Fruit fly (Drosophila melanogaster) whole organism, embryonic: ENCODE measurements around the gene Esyt2.

ENCODE experiments used
- Atf6 ChIP-seq: fragments of 200-800 bp; sonication (Bioruptor generic); IDR thresholded peaks from 2 replicates; pipeline ENCODE4 v1.3.6; 2022; ENCODE audit warnings: missing biosample characterization, missing genetic modification characterization
- Bdp1 ChIP-seq: fragments of 200-800 bp; sonication (Bioruptor generic); optimal IDR thresholded peaks from 3 replicates; lab custom pipeline; 2016; ENCODE audit warnings: missing biosample characterization, missing genetic modification characterization
- CG10366 ChIP-seq: fragments of 200-800 bp; sonication (Bioruptor generic); IDR thresholded peaks from 2 replicates; pipeline ENCODE4 v1.3.6; 2022; ENCODE audit warnings: missing biosample characterization, missing genetic modification characterization
- CG11093 ChIP-seq: fragments of 200-800 bp; sonication (Bioruptor generic); IDR thresholded peaks from 3 replicates; pipeline ENCODE4 v1.3.6; 2022; ENCODE audit warnings: missing biosample characterization, missing genetic modification characterization
- CG12071 ChIP-seq: fragments of 200-800 bp; sonication (Bioruptor generic); optimal IDR thresholded peaks from 3 replicates; lab custom pipeline; 2018; ENCODE audit warnings: missing biosample characterization, mild to moderate bottlenecking, missing genetic modification characterization
- CG13287 ChIP-seq: fragments of 200-800 bp; sonication (Bioruptor generic); IDR thresholded peaks from 2 replicates; pipeline ENCODE4 v1.3.6; 2022; ENCODE audit warnings: missing biosample characterization, missing genetic modification characterization; ENCODE audit not compliant: partially characterized antibody
- CG15514 ChIP-seq: fragments of 200-800 bp; sonication (Bioruptor generic); optimal IDR thresholded peaks from 3 replicates; lab custom pipeline; 2017; ENCODE audit warnings: missing biosample characterization, missing genetic modification characterization, mild to moderate bottlenecking, moderate library complexity, missing genetic modification reagents
- CG16813 ChIP-seq: fragments of 200-800 bp; sonication (Bioruptor generic); IDR thresholded peaks from 3 replicates; pipeline ENCODE4 v1.3.6; 2022; ENCODE audit warnings: missing biosample characterization, missing genetic modification characterization; ENCODE audit not compliant: partially characterized antibody
- CG17359 ChIP-seq: fragments of 200-800 bp; sonication (Bioruptor generic); optimal IDR thresholded peaks from 3 replicates; lab custom pipeline; 2018; ENCODE audit warnings: missing biosample characterization, mild to moderate bottlenecking, missing genetic modification characterization, moderate library complexity
- CG3163 ChIP-seq: fragments of 200-800 bp; sonication (Bioruptor generic); optimal IDR thresholded peaks from 3 replicates; lab custom pipeline; 2016; ENCODE audit warnings: missing biosample characterization, missing genetic modification characterization
- CG33213 ChIP-seq: fragments of 200-800 bp; sonication (Bioruptor generic); optimal IDR thresholded peaks from 3 replicates; lab custom pipeline; 2016; ENCODE audit warnings: missing biosample characterization, missing genetic modification characterization
- CG4360 ChIP-seq: fragments of 200-800 bp; sonication (Bioruptor generic); IDR thresholded peaks from 2 replicates; pipeline ENCODE4 v1.3.6; 2022; ENCODE audit warnings: missing biosample characterization, missing genetic modification characterization
- CG7372 ChIP-seq: fragments of 200-800 bp; sonication (Bioruptor generic); IDR thresholded peaks from 2 replicates; pipeline ENCODE4 v1.3.6; 2022; ENCODE audit warnings: missing biosample characterization, missing genetic modification characterization
- CG8765 ChIP-seq: fragments of 200-800 bp; sonication (Bioruptor generic); IDR thresholded peaks from 2 replicates; pipeline ENCODE4 v1.3.6; 2022; ENCODE audit warnings: missing biosample characterization, missing genetic modification characterization
- CG8924 ChIP-seq: fragments of 200-800 bp; optimal IDR thresholded peaks from 3 replicates; lab custom pipeline; 2019; ENCODE audit warnings: missing biosample characterization, mild to moderate bottlenecking, missing genetic modification characterization, moderate library complexity
- CG9817 ChIP-seq: fragments of 200-800 bp; sonication (Bioruptor generic); optimal IDR thresholded peaks from 2 replicates; lab custom pipeline; 2018; ENCODE audit warnings: missing biosample characterization, mild to moderate bottlenecking, missing genetic modification characterization, moderate library complexity
- Deaf1 ChIP-seq: fragments of 200-800 bp; optimal IDR thresholded peaks from 3 replicates; lab custom pipeline; 2019; ENCODE audit warnings: missing biosample characterization, mild to moderate bottlenecking, missing genetic modification characterization, moderate library complexity
- Dref ChIP-seq: fragments of 200-800 bp; sonication (Bioruptor generic); IDR thresholded peaks from 2 replicates; pipeline ENCODE4 v1.3.6; 2022; ENCODE audit warnings: missing biosample characterization, missing genetic modification characterization
- Hr3 ChIP-seq: fragments of 200-800 bp; sonication (Bioruptor generic); optimal IDR thresholded peaks from 3 replicates; lab custom pipeline; 2016; ENCODE audit warnings: missing biosample characterization, missing genetic modification characterization
- Jarid2 ChIP-seq: fragments of 200-800 bp; sonication (Bioruptor generic); optimal IDR thresholded peaks from 3 replicates; lab custom pipeline; 2017; ENCODE audit warnings: mild to moderate bottlenecking, missing biosample characterization, missing genetic modification reagents, missing genetic modification characterization
- Mad ChIP-seq: fragments of 200-800 bp; sonication (Bioruptor generic); optimal IDR thresholded peaks from 2 replicates; lab custom pipeline; 2016; ENCODE audit warnings: missing biosample characterization, missing genetic modification characterization
- Scr ChIP-seq: fragments of 200-800 bp; sonication (Bioruptor generic); IDR thresholded peaks from 2 replicates; pipeline ENCODE4 v1.3.6; 2022; ENCODE audit warnings: missing biosample characterization, missing genetic modification characterization; ENCODE audit not compliant: partially characterized antibody
- Sin3A ChIP-seq: fragments of >200 bp; optimal IDR thresholded peaks from 2 replicates; lab custom pipeline; 2018
- Sox100B ChIP-seq: fragments of 200-800 bp; sonication (Bioruptor generic); optimal IDR thresholded peaks from 3 replicates; lab custom pipeline; 2018; ENCODE audit warnings: missing biosample characterization, mild to moderate bottlenecking, missing genetic modification characterization
- Stat92E ChIP-seq, 3 experiments: fragments of >200 bp in 2 of 3; fragments of 200-800 bp in 1 of 3; sonication (Bioruptor generic) in 1 of 3; optimal IDR thresholded peaks; 2 replicates each; lab custom pipeline; 2017 to 2019; ENCODE audit warnings: missing biosample characterization in 3 of 3, missing genetic modification characterization in 3 of 3, mild to moderate bottlenecking in 1 of 3, moderate library complexity in 1 of 3
- Trl ChIP-seq, 3 experiments: fragments of >200 bp in 2 of 3; fragments of 200-800 bp in 1 of 3; sonication (Bioruptor generic) in 1 of 3; optimal IDR thresholded peaks; 2 replicates in 1 of 3; 3 replicates in 2 of 3; lab custom pipeline; 2016 to 2017; ENCODE audit warnings: missing biosample characterization in 1 of 3, missing genetic modification characterization in 1 of 3
- Usf ChIP-seq: fragments of 200-800 bp; sonication (Bioruptor generic); optimal IDR thresholded peaks from 2 replicates; lab custom pipeline; 2017; ENCODE audit warnings: missing genotype, missing biosample characterization, missing genetic modification characterization
- abd-A ChIP-seq: fragments of 200-800 bp; sonication (Bioruptor generic); optimal IDR thresholded peaks from 3 replicates; lab custom pipeline; 2019; ENCODE audit warnings: missing biosample characterization, mild to moderate bottlenecking, missing genetic modification characterization, moderate library complexity
- chif ChIP-seq, 2 experiments: fragments of 200-800 bp; sonication (Bioruptor generic); optimal IDR thresholded peaks; 3 replicates each; lab custom pipeline; 2016; ENCODE audit warnings: missing biosample characterization in 2 of 2, missing genetic modification characterization in 2 of 2
- crol ChIP-seq: fragments of 200-800 bp; sonication (Bioruptor generic); IDR thresholded peaks from 2 replicates; pipeline ENCODE4 v1.3.6; 2022; ENCODE audit warnings: missing biosample characterization, missing genetic modification characterization
- ftz-f1 ChIP-seq: fragments of 200-800 bp; sonication (Bioruptor generic); optimal IDR thresholded peaks from 2 replicates; lab custom pipeline; 2016; ENCODE audit warnings: missing biosample characterization, missing genetic modification characterization
- gem ChIP-seq: fragments of 200-800 bp; sonication (Bioruptor generic); optimal IDR thresholded peaks from 2 replicates; lab custom pipeline; 2019; ENCODE audit warnings: missing biosample characterization, mild to moderate bottlenecking, missing genetic modification characterization, moderate library complexity
- kni ChIP-seq: fragments of 200-800 bp; sonication (Bioruptor generic); optimal IDR thresholded peaks from 3 replicates; lab custom pipeline; 2017; ENCODE audit warnings: mild to moderate bottlenecking, missing biosample characterization, missing genetic modification reagents, missing genetic modification characterization
- knrl ChIP-seq: fragments of 200-800 bp; sonication (Bioruptor generic); IDR thresholded peaks from 3 replicates; pipeline ENCODE4 v1.3.6; 2022; ENCODE audit warnings: missing biosample characterization, missing genetic modification characterization; ENCODE audit not compliant: partially characterized antibody
- lola ChIP-seq, 3 experiments: fragments of >200 bp in 2 of 3; fragments of 200-800 bp in 1 of 3; sonication (Bioruptor generic) in 1 of 3; optimal IDR thresholded peaks; 2 replicates each; lab custom pipeline; 2017 to 2019; ENCODE audit warnings: missing biosample characterization in 3 of 3, missing genetic modification characterization in 3 of 3, mild to moderate bottlenecking in 1 of 3, moderate library complexity in 1 of 3
- luna ChIP-seq: fragments of 200-800 bp; sonication (Bioruptor generic); optimal IDR thresholded peaks from 2 replicates; lab custom pipeline; 2016; ENCODE audit warnings: missing biosample characterization, missing genetic modification characterization
- mld ChIP-seq: fragments of 200-800 bp; sonication (Bioruptor generic); IDR thresholded peaks from 3 replicates; pipeline ENCODE4 v1.3.6; 2022; ENCODE audit warnings: missing biosample characterization, missing genetic modification characterization; ENCODE audit not compliant: partially characterized antibody
- nom ChIP-seq: fragments of 200-800 bp; sonication (Bioruptor generic); optimal IDR thresholded peaks from 2 replicates; lab custom pipeline; 2017; ENCODE audit warnings: missing biosample characterization, missing genetic modification characterization, mild to moderate bottlenecking, moderate library complexity, missing genetic modification reagents
- odd ChIP-seq: fragments of 200-800 bp; sonication (Bioruptor generic); optimal IDR thresholded peaks from 2 replicates; lab custom pipeline; 2017; ENCODE audit warnings: missing biosample characterization, mild to moderate bottlenecking, missing genetic modification characterization
- onecut ChIP-seq: fragments of 200-800 bp; sonication (Bioruptor generic); IDR thresholded peaks from 2 replicates; pipeline ENCODE4 v1.3.6; 2022; ENCODE audit warnings: missing biosample characterization, missing genetic modification characterization
- org-1 ChIP-seq: fragments of 200-800 bp; sonication (Bioruptor generic); optimal IDR thresholded peaks from 2 replicates; lab custom pipeline; 2017; ENCODE audit warnings: missing biosample characterization, missing genetic modification characterization
- otp ChIP-seq: fragments of 200-800 bp; sonication (Bioruptor generic); IDR thresholded peaks from 3 replicates; pipeline ENCODE4, ENCODE4 v1.3.6; 2022; ENCODE audit warnings: missing biosample characterization, missing genetic modification characterization
- prd ChIP-seq, 3 experiments: fragments of >200 bp in 2 of 3; fragments of 200-800 bp in 1 of 3; sonication (Bioruptor generic) in 1 of 3; optimal IDR thresholded peaks in 2 of 3; IDR thresholded peaks in 1 of 3; 2 replicates in 2 of 3; 3 replicates in 1 of 3; pipeline versions ENCODE4 v1.3.6 to Lab custom; 2017 to 2022; ENCODE audit warnings: missing biosample characterization in 1 of 3, missing genetic modification characterization in 1 of 3
- run ChIP-seq: fragments of 200-800 bp; sonication (Bioruptor generic); optimal IDR thresholded peaks from 3 replicates; lab custom pipeline; 2018; ENCODE audit warnings: missing biosample characterization, mild to moderate bottlenecking, missing genetic modification characterization
- sna ChIP-seq: fragments of 200-800 bp; sonication (Bioruptor generic); IDR thresholded peaks from 2 replicates; pipeline ENCODE4 v1.3.6; 2022; ENCODE audit warnings: missing biosample characterization, missing genetic modification characterization; ENCODE audit not compliant: partially characterized antibody
- sqz ChIP-seq: fragments of 200-800 bp; sonication (Bioruptor generic); optimal IDR thresholded peaks from 3 replicates; lab custom pipeline; 2018; ENCODE audit warnings: missing biosample characterization, mild to moderate bottlenecking, missing genetic modification characterization
- tll ChIP-seq, 2 experiments: fragments of 200-800 bp in 1 of 2; fragments of >200 bp in 1 of 2; sonication (Bioruptor generic) in 1 of 2; optimal IDR thresholded peaks; 2 replicates each; lab custom pipeline; 2017 to 2019; ENCODE audit warnings: missing biosample characterization in 2 of 2, missing genetic modification characterization in 2 of 2, mild to moderate bottlenecking in 1 of 2, moderate library complexity in 1 of 2
- vvl ChIP-seq: fragments of 200-800 bp; sonication (Bioruptor generic); IDR thresholded peaks from 2 replicates; pipeline ENCODE4 v1.3.6; 2022; ENCODE audit warnings: missing biosample characterization, missing genetic modification characterization
- zf30C ChIP-seq: fragments of 200-800 bp; sonication (Bioruptor generic); optimal IDR thresholded peaks from 3 replicates; lab custom pipeline; 2018; ENCODE audit warnings: missing biosample characterization, mild to moderate bottlenecking, missing genetic modification characterization

The Esyt2 gene

DNA sequence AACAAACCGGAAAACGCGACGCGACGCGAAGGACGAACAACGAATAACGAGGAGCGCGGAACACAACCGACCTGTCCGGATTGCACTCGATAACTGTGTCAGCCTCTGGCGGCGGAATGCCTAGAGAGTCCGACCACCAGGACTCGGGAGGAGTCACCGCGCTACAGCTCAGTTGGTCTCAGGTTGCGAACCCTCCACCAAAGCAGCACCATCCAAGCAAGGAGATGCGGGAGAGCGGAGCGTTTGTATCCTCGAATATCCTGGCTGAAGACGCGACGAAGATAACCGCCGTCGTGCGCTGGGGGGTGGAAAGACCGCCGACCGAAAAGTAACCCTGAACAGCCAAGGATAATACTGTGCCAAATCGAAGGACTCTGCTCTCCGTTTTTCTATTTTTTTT is 32.8 kb downstream of the Esyt2 start (continued):
- no peak for TF ChIP-seq CG3163 (GFP tag; lab: Kevin White, UChicago)
- peak; percentile 2 to 20 for TF ChIP-seq Trl (optimal IDR thresholded peaks at IDR 0.05; lab: Kevin White, UChicago)
- no peak for TF ChIP-seq Trl (GFP tag; optimal IDR thresholded peaks at IDR 0.05; lab: Kevin White, UChicago)
- no peak for TF ChIP-seq nom (GFP tag; lab: Kevin White, UChicago)
- peak; percentile 47 for TF ChIP-seq abd-A (tag; lab: Kevin White, UChicago)
- no peak for TF ChIP-seq CG13287
- TF ChIP-seq odd, result no peak
- no peak for TF ChIP-seq Mad (GFP tag; lab: Kevin White, UChicago)
- TF ChIP-seq Jarid2 (GFP tag; lab: Kevin White, UChicago), result peak; percentile 37
- no peak for TF ChIP-seq chif (GFP tag; optimal IDR thresholded peaks at IDR 0.05; lab: Kevin White, UChicago)
- TF ChIP-seq zf30C (GFP tag; lab: Kevin White, UChicago), result no peak
- TF ChIP-seq Bdp1 (GFP tag; lab: Kevin White, UChicago), result no peak
- TF ChIP-seq Scr, result no peak
- TF ChIP-seq ftz-f1 (GFP tag; lab: Kevin White, UChicago), result no peak
- TF ChIP-seq Sin3A (lab: Kevin White, UChicago), result no peak
- no peak for TF ChIP-seq Dref (GFP tag; lab: Robert Waterston, UW)
- TF ChIP-seq CG4360, result no peak
- TF ChIP-seq CG33213 (GFP tag; lab: Kevin White, UChicago), result no peak
- TF ChIP-seq CG17359 (tag; lab: Kevin White, UChicago), result peak; percentile 0
- no peak for TF ChIP-seq tll (GFP tag; optimal IDR thresholded peaks at IDR 0.05; lab: Kevin White, UChicago)
- no peak for TF ChIP-seq run
- TF ChIP-seq onecut (GFP tag; lab: Robert Waterston, UW), result 0 out of 2 replicates have a peak, but pooled peaks have one; percentile 26
- no peak for TF ChIP-seq Hr3
- peak; percentile 83 for TF ChIP-seq Deaf1 (tag; lab: Kevin White, UChicago)
- no peak for TF ChIP-seq sqz (GFP tag; lab: Kevin White, UChicago)
- TF ChIP-seq gem, result no peak
- no peak for TF ChIP-seq CG9817 (tag; lab: Kevin White, UChicago)
- no peak for TF ChIP-seq kni
- TF ChIP-seq CG7372 (GFP tag; lab: Robert Waterston, UW), result no peak
- peak; percentile 41; the same call in 1 of the 2 replicates for TF ChIP-seq crol (GFP tag; lab: Robert Waterston, UW)
- peak; percentile 14 for TF ChIP-seq CG12071 (GFP tag; lab: Kevin White, UChicago)
- TF ChIP-seq luna (GFP tag; lab: Kevin White, UChicago), result no peak
- no peak for TF ChIP-seq Usf (GFP tag; lab: Kevin White, UChicago)
- no peak for TF ChIP-seq sna (GFP tag; lab: Robert Waterston, UW)
- no peak for TF ChIP-seq CG8924 (tag; lab: Kevin White, UChicago)
- no peak for TF ChIP-seq Sox100B
- peak; percentile 26; the same call in 1 of the 2 replicates for TF ChIP-seq vvl
- TF ChIP-seq prd (optimal IDR thresholded peaks at IDR 0.05; lab: Kevin White, UChicago), result no peak
- no peak for TF ChIP-seq prd (GFP tag; IDR thresholded peaks at IDR 0.05; lab: Robert Waterston, UW)
- no peak for TF ChIP-seq otp (GFP tag; lab: Robert Waterston, UW)
- no peak for TF ChIP-seq CG8765 (GFP tag; lab: Robert Waterston, UW)
- TF ChIP-seq Stat92E (GFP tag; optimal IDR thresholded peaks at IDR 0.05; lab: Kevin White, UChicago), result no peak
- TF ChIP-seq org-1 (GFP tag; lab: Kevin White, UChicago), result no peak
- TF ChIP-seq CG10366 (GFP tag; lab: Robert Waterston, UW), result no peak
- TF ChIP-seq CG16813 (GFP tag; lab: Robert Waterston, UW), result no peak
- TF ChIP-seq knrl (GFP tag; lab: Robert Waterston, UW), result no peak
- no peak for TF ChIP-seq mld (GFP tag; lab: Robert Waterston, UW)
- TF ChIP-seq lola (GFP tag; optimal IDR thresholded peaks at IDR 0.05; lab: Kevin White, UChicago), result no peak
- TF ChIP-seq Atf6, result 0 out of 2 replicates have a peak, but pooled peaks have one; percentile 17
- no peak for TF ChIP-seq CG15514 (GFP tag; lab: Kevin White, UChicago)
- TF ChIP-seq CG11093, result no peak
